Worm (Caenorhabditis elegans): ENCODE measurements around the gene F46C5.10.

DNA sequence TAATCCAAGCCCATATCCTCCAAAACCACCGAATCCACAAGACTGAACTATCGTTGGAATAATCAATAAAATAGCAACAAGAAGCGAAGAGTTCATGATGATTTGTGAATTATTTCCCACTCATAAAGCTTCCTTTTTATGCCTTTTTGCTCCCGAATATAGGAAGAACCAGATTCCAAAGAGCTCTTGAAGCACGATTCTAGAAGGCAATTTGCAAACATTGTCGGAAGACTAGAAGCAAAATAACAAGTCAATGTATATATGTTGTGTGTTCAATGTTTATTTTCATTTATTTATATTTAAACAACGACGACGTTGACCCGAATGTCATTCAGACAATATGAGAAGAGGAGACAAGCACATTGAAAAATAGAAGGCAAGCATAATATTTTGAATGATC, 26.2 kb downstream of the F46C5.10 start, which contains the start of gene idpa-2:
- no peak for TF ChIP-seq elt-1 (tag; optimal IDR thresholded peaks at IDR 0.05)
- no peak for TF ChIP-seq Y55F3AM.14 (GFP tag; optimal IDR thresholded peaks at IDR 0.05)
- TF ChIP-seq nhr-21 (tag; optimal IDR thresholded peaks at IDR 0.05) = no peak
